Worm (Caenorhabditis elegans) whole organism, young adult: ENCODE results near the gene K03B4.6.

ENCODE experiments used
- B0035.1 ChIP-seq: sonication (generic microtip); optimal IDR thresholded peaks from 2 replicates; lab custom pipeline; 2016; ENCODE audit warnings: missing genetic modification characterization, mild to moderate bottlenecking, missing compliant biosample characterization, missing genotype, missing genetic modification reagents
- B0261.1 ChIP-seq: sonication (generic microtip); optimal IDR thresholded peaks from 2 replicates; lab custom pipeline; 2016; ENCODE audit warnings: mild to moderate bottlenecking, missing genetic modification characterization, moderate library complexity, missing compliant biosample characterization
- C06A6.2 ChIP-seq: fragments of 200-800 bp; sonication (Bioruptor generic); conservative IDR thresholded peaks from 2 replicates; pipeline ENCODE4 v1.3.6; 2022; ENCODE audit warnings: missing genetic modification characterization, missing compliant biosample characterization
- F52B5.7 ChIP-seq: sonication (generic microtip); optimal IDR thresholded peaks from 2 replicates; lab custom pipeline; 2016; ENCODE audit warnings: mild to moderate bottlenecking, missing genetic modification characterization, missing compliant biosample characterization
- F57C9.4 ChIP-seq: sonication (generic microtip); optimal IDR thresholded peaks from 2 replicates; lab custom pipeline; 2017; ENCODE audit warnings: mild to moderate bottlenecking, missing genetic modification characterization, missing compliant biosample characterization
- T07F8.4 ChIP-seq: sonication (generic microtip); optimal IDR thresholded peaks from 2 replicates; lab custom pipeline; 2016; ENCODE audit warnings: mild to moderate bottlenecking, missing genetic modification characterization, moderate library complexity, missing compliant biosample characterization
- Y56A3A.18 ChIP-seq: fragments of 200-800 bp; sonication (Bioruptor generic); IDR thresholded peaks from 2 replicates; pipeline ENCODE4 v1.3.6; 2022; ENCODE audit warnings: missing genetic modification reagents, missing genetic modification characterization, missing compliant biosample characterization
- Y67H2A.10 ChIP-seq: fragments of 200-800 bp; sonication (Bioruptor generic); conservative IDR thresholded peaks from 2 replicates; pipeline ENCODE4 v1.3.6; 2022; ENCODE audit warnings: missing genetic modification reagents, missing genetic modification characterization, missing compliant biosample characterization
- Y95B8A.8 ChIP-seq: fragments of 200-800 bp; sonication (Bioruptor generic); IDR thresholded peaks from 2 replicates; pipeline ENCODE4 v1.3.6; 2022; ENCODE audit warnings: missing genetic modification reagents, missing genetic modification characterization, missing compliant biosample characterization
- dox-1 ChIP-seq: fragments of 200-800 bp; sonication (Bioruptor generic); IDR thresholded peaks from 2 replicates; pipeline ENCODE4 v1.3.6; 2022; ENCODE audit warnings: missing genetic modification reagents, missing genetic modification characterization, missing compliant biosample characterization
- dpff-1 ChIP-seq: sonication (generic microtip); optimal IDR thresholded peaks from 2 replicates; lab custom pipeline; 2017; ENCODE audit warnings: mild to moderate bottlenecking, missing genetic modification characterization, missing compliant biosample characterization
- dpl-1 ChIP-seq: fragments of 150-350 bp; optimal IDR thresholded peaks from 2 replicates; lab custom pipeline; 2014; ENCODE audit warnings: missing biosample characterization, missing genetic modification reagents, missing genetic modification characterization
- egrh-3 ChIP-seq: fragments of 200-800 bp; sonication (Bioruptor generic); IDR thresholded peaks from 2 replicates; pipeline ENCODE4 v1.3.6; 2022; ENCODE audit warnings: missing genetic modification reagents, missing genetic modification characterization, missing compliant biosample characterization
- ekl-4 ChIP-seq: fragments of 200-800 bp; sonication (Bioruptor generic); IDR thresholded peaks from 2 replicates; pipeline ENCODE4 v1.3.6; 2022; ENCODE audit warnings: missing genetic modification reagents, missing genetic modification characterization, missing compliant biosample characterization
- fkh-3 ChIP-seq: sonication (generic microtip); optimal IDR thresholded peaks from 2 replicates; lab custom pipeline; 2016; ENCODE audit warnings: mild to moderate bottlenecking, missing genetic modification characterization, missing compliant biosample characterization
- gei-17 ChIP-seq: fragments of 200-800 bp; sonication (Bioruptor generic); optimal IDR thresholded peaks from 2 replicates; lab custom pipeline; 2018; ENCODE audit warnings: mild to moderate bottlenecking, missing genetic modification characterization, missing compliant biosample characterization
- him-1 ChIP-seq: sonication (generic microtip); optimal IDR thresholded peaks from 2 replicates; lab custom pipeline; 2016; ENCODE audit warnings: missing genotype, missing genetic modification reagents, missing genetic modification characterization, missing compliant biosample characterization
- hlh-12 ChIP-seq: sonication (generic microtip); optimal IDR thresholded peaks from 2 replicates; lab custom pipeline; 2016; ENCODE audit warnings: missing genetic modification characterization, missing compliant biosample characterization
- hmg-20 ChIP-seq: fragments of 200-800 bp; sonication (Bioruptor generic); IDR thresholded peaks from 2 replicates; pipeline ENCODE4 v1.3.6; 2022; ENCODE audit warnings: missing genetic modification reagents, missing genetic modification characterization, missing compliant biosample characterization
- let-526 ChIP-seq: fragments of 200-800 bp; sonication (Bioruptor generic); IDR thresholded peaks from 2 replicates; pipeline ENCODE4 v1.3.6; 2022; ENCODE audit warnings: missing genetic modification reagents, missing genetic modification characterization, missing compliant biosample characterization
- lin-40 ChIP-seq: sonication (generic microtip); optimal IDR thresholded peaks from 2 replicates; lab custom pipeline; 2016; ENCODE audit warnings: missing genetic modification characterization, mild to moderate bottlenecking, missing compliant biosample characterization, missing genotype, missing genetic modification reagents
- madf-8 ChIP-seq: fragments of 200-800 bp; sonication (Bioruptor generic); conservative IDR thresholded peaks from 2 replicates; pipeline ENCODE4 v1.3.6; 2022; ENCODE audit warnings: missing genetic modification reagents, missing genetic modification characterization, missing compliant biosample characterization
- mes-4 ChIP-seq: sonication (generic microtip); optimal IDR thresholded peaks from 2 replicates; lab custom pipeline; 2016; ENCODE audit warnings: missing genotype, missing genetic modification characterization, missing compliant biosample characterization
- nhr-80 ChIP-seq: sonication (generic microtip); optimal IDR thresholded peaks from 2 replicates; lab custom pipeline; 2016; ENCODE audit warnings: missing genetic modification characterization, missing compliant biosample characterization
- rpc-1 ChIP-seq, 2 experiments: fragments of 150-350 bp in 1 of 2; sonication (generic microtip) in 1 of 2; optimal IDR thresholded peaks; 2 replicates each; lab custom pipeline; 2014 to 2018; ENCODE audit warnings: missing biosample characterization in 1 of 2, missing genetic modification characterization in 1 of 2, missing genetic modification reagents in 1 of 2, missing genotype in 1 of 2
- sdz-38 ChIP-seq: sonication (generic microtip); optimal IDR thresholded peaks from 2 replicates; lab custom pipeline; 2016; ENCODE audit warnings: missing genotype, missing genetic modification characterization, missing compliant biosample characterization
- snpc-1.1 ChIP-seq: sonication (generic microtip); optimal IDR thresholded peaks from 2 replicates; lab custom pipeline; 2017; ENCODE audit warnings: missing genetic modification characterization, mild to moderate bottlenecking, missing compliant biosample characterization, antibody characterized with exemption, moderate library complexity, missing genotype, missing genetic modification reagents; ENCODE audit not compliant: insufficient read depth
- snpc-3.4 ChIP-seq: sonication (generic microtip); optimal IDR thresholded peaks from 2 replicates; lab custom pipeline; 2017; ENCODE audit warnings: missing genetic modification characterization, mild to moderate bottlenecking, missing compliant biosample characterization, antibody characterized with exemption, moderate library complexity, missing genotype, missing genetic modification reagents
- unc-62 ChIP-seq: fragments of 150-350 bp; optimal IDR thresholded peaks from 2 replicates; lab custom pipeline; 2014; ENCODE audit warnings: missing biosample characterization, missing genetic modification reagents, missing genetic modification characterization
- ztf-18 ChIP-seq: sonication (generic microtip); optimal IDR thresholded peaks from 2 replicates; lab custom pipeline; 2016; ENCODE audit warnings: missing genotype, mild to moderate bottlenecking, missing genetic modification characterization, missing compliant biosample characterization
- ztf-25 ChIP-seq: fragments of 200-800 bp; sonication (Bioruptor generic); IDR thresholded peaks from 2 replicates; pipeline ENCODE4 v1.3.6; 2022; ENCODE audit warnings: missing genetic modification reagents, missing genetic modification characterization, missing compliant biosample characterization
- ztf-26 ChIP-seq: sonication (generic microtip); optimal IDR thresholded peaks from 2 replicates; lab custom pipeline; 2017; ENCODE audit warnings: missing genetic modification characterization, missing compliant biosample characterization
- ztf-28 ChIP-seq: fragments of 200-800 bp; sonication (Bioruptor generic); IDR thresholded peaks from 2 replicates; pipeline ENCODE4 v1.3.6; 2022; ENCODE audit warnings: missing genetic modification reagents, missing genetic modification characterization, missing compliant biosample characterization

The K03B4.6 gene

DNA sequence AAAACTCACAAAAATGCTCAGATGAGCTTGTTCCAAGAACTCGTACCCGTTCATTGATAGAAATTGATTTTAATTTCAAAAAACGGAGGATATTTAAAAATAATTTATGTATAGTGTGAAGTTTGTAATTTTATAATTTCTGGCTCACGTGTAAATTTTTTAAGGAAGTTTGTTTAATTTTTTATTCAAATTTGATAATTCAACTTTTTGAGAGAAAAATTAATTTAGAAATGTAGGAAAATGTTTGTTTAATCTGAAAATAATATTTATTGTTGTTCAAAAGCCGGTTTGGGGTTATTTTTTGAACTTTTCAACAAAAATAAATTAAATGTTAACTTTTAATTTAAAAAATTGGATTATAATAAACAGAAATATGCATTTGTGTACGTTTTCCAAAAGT, at the start of gene K03B4.6:
Gene K03B4.6 (minus strand): TSS at position 101 of the 400 bp plus-strand sequence.
- no peak for TF ChIP-seq egrh-3 (GFP tag; lab: Robert Waterston, UW)
- TF ChIP-seq sdz-38: no peak
- TF ChIP-seq snpc-1.1 (tag; lab: Kevin White, UChicago): no peak
- no peak for TF ChIP-seq Y67H2A.10 (GFP tag; lab: Robert Waterston, UW)
- TF ChIP-seq hlh-12 (tag; lab: Kevin White, UChicago): no peak
- TF ChIP-seq rpc-1 (optimal IDR thresholded peaks at IDR 0.05; lab: Kevin White, UChicago): no peak
- TF ChIP-seq rpc-1 (tag; optimal IDR thresholded peaks at IDR 0.05; lab: Kevin White, UChicago): no peak
- no peak for TF ChIP-seq dox-1
- TF ChIP-seq him-1: no peak
- no peak for TF ChIP-seq let-526
- TF ChIP-seq ztf-25: no peak
- TF ChIP-seq hmg-20: no peak
- no peak for TF ChIP-seq ztf-26 (tag; lab: Kevin White, UChicago)
- no peak for TF ChIP-seq F52B5.7
- TF ChIP-seq ekl-4 (GFP tag; lab: Robert Waterston, UW): no peak
- no peak for TF ChIP-seq ztf-18 (tag; lab: Kevin White, UChicago)

- no peak for TF ChIP-seq lin-40
- TF ChIP-seq ztf-28 (GFP tag; lab: Robert Waterston, UW): no peak
- no peak for TF ChIP-seq unc-62 (GFP tag; lab: Kevin White, UChicago)
- no peak for TF ChIP-seq Y56A3A.18 (GFP tag; lab: Robert Waterston, UW)
- TF ChIP-seq F57C9.4: no peak
- no peak for TF ChIP-seq fkh-3 (tag; lab: Kevin White, UChicago)
- TF ChIP-seq gei-17 (GFP tag; lab: Kevin White, UChicago): no peak
Observed at ce11 chrV:4724453-4724852, 48.5 kb upstream of the K03B4.6 start, which contains the start of gene F39G3.4. Gene F39G3.4 (plus strand): TSS chrV:4724753.

DNA sequence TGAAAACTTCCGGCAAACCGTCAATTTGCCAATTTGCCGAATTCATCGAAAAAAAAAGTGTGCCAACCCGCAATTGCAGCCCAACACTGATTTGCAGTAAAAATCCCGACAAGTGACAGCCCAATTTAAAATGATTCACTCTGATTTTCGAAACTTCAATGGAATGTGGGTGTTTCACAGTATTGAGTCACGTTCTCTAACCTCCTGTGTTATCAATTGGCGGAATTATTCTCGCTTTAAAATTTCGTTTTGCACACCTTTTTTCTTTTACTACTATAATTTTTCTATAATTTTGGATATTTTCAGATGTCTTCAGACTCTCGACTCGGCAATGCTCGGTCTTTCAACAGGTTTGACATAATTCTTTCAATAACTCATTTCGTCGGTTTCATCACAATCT, 46.3 kb upstream of the K03B4.6 start, which contains the start of gene F39G3.5:
Gene F39G3.5 (plus strand): TSS at position 301 of the 400 bp plus-strand sequence.
- TF ChIP-seq Y95B8A.8 (GFP tag; lab: Robert Waterston, UW) (no peak), snpc-3.4 (tag; lab: Kevin White, UChicago) (no peak), Y56A3A.18 (GFP tag; lab: Robert Waterston, UW) (no peak), C06A6.2 (GFP tag; lab: Robert Waterston, UW) (no peak), mes-4 (tag; lab: Kevin White, UChicago) (no peak), let-526 (no peak), B0035.1 (tag; lab: Kevin White, UChicago) (no peak), dpl-1 (GFP tag; lab: Kevin White, UChicago) (no peak), ztf-28 (GFP tag; lab: Robert Waterston, UW) (no peak), T07F8.4 (no peak), B0261.1 (tag; lab: Kevin White, UChicago) (no peak), dpff-1 (no peak)
- TF ChIP-seq, all 124 proteins: peak for 0

ce11 chrV:4720884-4721464, 45.0 kb upstream of the K03B4.6 start:
- TF ChIP-seq nhr-80 (tag; lab: Kevin White, UChicago) (peak; percentile 72), madf-8 (GFP tag; lab: Robert Waterston, UW) (no peak)
